Fruit fly (Drosophila melanogaster): ENCODE results near the gene chrb.

dm6 chr3L:11536767-11537419 is 49.5 kb downstream of the chrb start:
- TF ChIP-seq CG15336 (GFP tag; IDR thresholded peaks at IDR 0.05) (peak; percentile 73), CG1621 (tag; optimal IDR thresholded peaks at IDR 0.05) (no peak), acj6 (GFP tag; optimal IDR thresholded peaks at IDR 0.05) (peak; percentile 15), esn (GFP tag; optimal IDR thresholded peaks at IDR 0.05) (no peak), CG9139 (GFP tag; optimal IDR thresholded peaks at IDR 0.05) (no peak), Blimp-1 (GFP tag; optimal IDR thresholded peaks at IDR 0.05) (no peak), CG6854 (GFP tag; optimal IDR thresholded peaks at IDR 0.05) (no peak), CG16779 (tag; optimal IDR thresholded peaks at IDR 0.05) (no peak), Hr38 (GFP tag; optimal IDR thresholded peaks at IDR 0.05) (no peak), Sox102F (GFP tag; optimal IDR thresholded peaks at IDR 0.05) (no peak), CG8632 (GFP tag; optimal IDR thresholded peaks at IDR 0.05) (no peak), Smox (GFP tag; optimal IDR thresholded peaks at IDR 0.05) (no peak)
